Fruit fly (Drosophila melanogaster) whole organism: Measurements from ENCODE around the gene CG43446.

Experiments used
- CG8478 ChIP-seq: fragments of >200 bp; optimal IDR thresholded peaks from 2 replicates; lab custom pipeline; 2018; ENCODE audit warnings: inconsistent platforms
- EcR ChIP-seq, 2 experiments: fragments of >200 bp; optimal IDR thresholded peaks; 2 replicates each; lab custom pipeline; 2017; ENCODE audit warnings: missing biosample characterization in 2 of 2, missing genetic modification characterization in 2 of 2, missing genetic modification reagents in 2 of 2
- psq ChIP-seq: fragments of >200 bp; optimal IDR thresholded peaks from 2 replicates; lab custom pipeline; 2017

DNA sequence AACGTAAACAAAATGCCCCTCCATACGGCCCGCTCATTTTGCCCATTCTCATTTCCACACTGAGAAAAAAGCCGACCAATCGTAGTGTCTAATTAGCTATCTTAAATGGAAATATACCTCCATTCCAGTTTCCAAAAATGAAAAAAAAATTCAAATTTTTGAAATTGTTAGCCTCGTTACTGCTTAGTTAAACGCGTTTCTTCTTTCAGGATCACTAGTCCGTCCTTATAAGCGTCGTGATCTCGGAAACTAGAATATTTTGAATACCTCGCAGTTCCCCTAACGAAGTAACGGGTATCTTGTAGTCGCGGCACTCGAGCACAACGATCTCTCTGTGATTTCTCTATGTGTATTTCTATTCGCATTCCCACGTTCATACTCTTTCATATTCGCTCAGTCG lies 1.9 kb upstream of the CG43446 start:
- no peak for TF ChIP-seq psq (lab: Kevin White, UChicago)
- TF ChIP-seq EcR (GFP tag; optimal IDR thresholded peaks at IDR 0.05; lab: Kevin White, UChicago) = no peak
- no peak for TF ChIP-seq CG8478
